Worm (Caenorhabditis elegans): ENCODE measurements around the gene asp-9.

DNA sequence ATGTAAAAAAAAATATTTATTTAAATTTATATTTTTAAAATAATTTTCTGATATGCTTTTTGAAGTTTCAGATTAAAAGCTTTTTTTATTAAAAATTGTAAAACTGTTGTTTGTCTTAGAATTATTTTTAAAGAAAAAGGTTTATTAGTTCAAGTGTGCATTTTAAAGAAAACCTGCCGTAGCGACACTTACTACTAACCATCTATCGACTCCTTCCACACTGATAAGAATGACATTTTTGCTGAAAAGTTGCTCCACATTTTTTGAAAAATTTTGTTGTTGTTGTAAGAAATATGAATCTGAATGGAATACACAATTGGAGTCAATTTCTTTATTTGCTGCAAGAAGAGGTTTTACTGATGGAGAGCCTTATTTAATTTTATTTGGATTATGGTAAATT, 42.3 kb downstream of the asp-9 start, which contains the start of gene C49A9.1:
- TF ChIP-seq F13H6.1 (tag; optimal IDR thresholded peaks at IDR 0.05): no peak
- no peak for TF ChIP-seq unc-3 (GFP tag; conservative IDR thresholded peaks at IDR 0.05)
- no peak for TF ChIP-seq unc-3 (tag; optimal IDR thresholded peaks at IDR 0.05)
- TF ChIP-seq ceh-34 (tag; optimal IDR thresholded peaks at IDR 0.05): no peak
- TF ChIP-seq nfya-1 (tag; optimal IDR thresholded peaks at IDR 0.05): no peak
- TF ChIP-seq C38D4.7 (GFP tag; optimal IDR thresholded peaks at IDR 0.05): no peak
- TF ChIP-seq elt-4 (tag; optimal IDR thresholded peaks at IDR 0.05): no peak
